Fruit fly (Drosophila melanogaster) whole organism, adult: ENCODE results near the gene CG32219.

Experiments used
- CG11617 ChIP-seq: fragments of 200-800 bp; sonication (Bioruptor generic); optimal IDR thresholded peaks from 2 replicates; lab custom pipeline; 2017; ENCODE audit warnings: mild to moderate bottlenecking, missing biosample characterization, missing genetic modification reagents, missing genetic modification characterization
- CG12768 ChIP-seq: fragments of 200-800 bp; sonication (Bioruptor generic); optimal IDR thresholded peaks from 2 replicates; lab custom pipeline; 2017; ENCODE audit warnings: missing biosample characterization, missing genetic modification characterization, mild to moderate bottlenecking, moderate library complexity, missing genetic modification reagents
- CG14711 ChIP-seq: fragments of 200-800 bp; sonication (Bioruptor generic); optimal IDR thresholded peaks from 2 replicates; lab custom pipeline; 2018; ENCODE audit warnings: missing biosample characterization, mild to moderate bottlenecking, missing genetic modification characterization, moderate library complexity
- CG1620 ChIP-seq: fragments of 200-800 bp; sonication (Bioruptor generic); optimal IDR thresholded peaks from 2 replicates; lab custom pipeline; 2016; ENCODE audit warnings: missing biosample characterization, missing genetic modification characterization
- CG33017 ChIP-seq: fragments of 200-800 bp; sonication (Bioruptor generic); optimal IDR thresholded peaks from 2 replicates; lab custom pipeline; 2018; ENCODE audit warnings: missing biosample characterization, mild to moderate bottlenecking, missing genetic modification characterization, moderate library complexity
- CG5204 ChIP-seq: fragments of 200-800 bp; sonication (Bioruptor generic); optimal IDR thresholded peaks from 2 replicates; lab custom pipeline; 2016; ENCODE audit warnings: missing biosample characterization, missing genetic modification characterization
- CG7045 ChIP-seq: fragments of 200-800 bp; sonication (Bioruptor generic); optimal IDR thresholded peaks from 2 replicates; lab custom pipeline; 2017; ENCODE audit warnings: missing biosample characterization, mild to moderate bottlenecking, missing genetic modification characterization
- CG7101 ChIP-seq: fragments of 200-800 bp; sonication (Bioruptor generic); optimal IDR thresholded peaks from 2 replicates; lab custom pipeline; 2018; ENCODE audit warnings: missing biosample characterization, mild to moderate bottlenecking, missing genetic modification characterization, moderate library complexity
- Clk ChIP-seq: fragments of 200-800 bp; sonication (Bioruptor generic); optimal IDR thresholded peaks from 2 replicates; lab custom pipeline; 2017; ENCODE audit warnings: missing biosample characterization, missing genetic modification characterization
- Crg-1 ChIP-seq: fragments of 200-800 bp; sonication (Bioruptor generic); optimal IDR thresholded peaks from 2 replicates; lab custom pipeline; 2016; ENCODE audit warnings: missing biosample characterization, missing genetic modification characterization
- Hr96 ChIP-seq: fragments of 200-800 bp; sonication (Bioruptor generic); optimal IDR thresholded peaks from 2 replicates; lab custom pipeline; 2016; ENCODE audit warnings: missing biosample characterization, missing genetic modification characterization
- Mnt ChIP-seq: fragments of 200-800 bp; sonication (Bioruptor generic); optimal IDR thresholded peaks from 2 replicates; lab custom pipeline; 2016; ENCODE audit warnings: missing biosample characterization, mild to moderate bottlenecking, missing genetic modification characterization
- bab1 ChIP-seq: fragments of 200-800 bp; sonication (Bioruptor generic); optimal IDR thresholded peaks from 3 replicates; lab custom pipeline; 2019; ENCODE audit warnings: missing biosample characterization, mild to moderate bottlenecking, missing genetic modification characterization, moderate library complexity
- cic ChIP-seq: fragments of 200-800 bp; sonication (Bioruptor generic); optimal IDR thresholded peaks from 2 replicates; lab custom pipeline; 2017; ENCODE audit warnings: missing biosample characterization, mild to moderate bottlenecking, missing genetic modification characterization, moderate library complexity
- cnc ChIP-seq, 2 experiments: fragments of >200 bp; optimal IDR thresholded peaks; 2 replicates each; lab custom pipeline; 2017
- kay ChIP-seq: fragments of 200-800 bp; sonication (Bioruptor generic); peaks from one replicate; lab custom pipeline; 2016; ENCODE audit warnings: missing biosample characterization, missing genetic modification characterization, borderline replicate concordance
- ovo ChIP-seq: fragments of 200-800 bp; sonication (Bioruptor generic); optimal IDR thresholded peaks from 2 replicates; lab custom pipeline; 2016; ENCODE audit warnings: missing biosample characterization, missing genetic modification characterization
- pad ChIP-seq: fragments of 200-800 bp; sonication (Bioruptor generic); optimal IDR thresholded peaks from 3 replicates; lab custom pipeline; 2017; ENCODE audit warnings: missing biosample characterization, missing genetic modification characterization, mild to moderate bottlenecking, moderate library complexity, missing genetic modification reagents
- tj ChIP-seq: fragments of 200-800 bp; sonication (Bioruptor generic); optimal IDR thresholded peaks from 3 replicates; lab custom pipeline; 2017; ENCODE audit warnings: missing biosample characterization, mild to moderate bottlenecking, missing genetic modification characterization, moderate library complexity
- toe ChIP-seq: fragments of 200-800 bp; sonication (Bioruptor generic); optimal IDR thresholded peaks from 2 replicates; lab custom pipeline; 2016; ENCODE audit warnings: missing biosample characterization, missing genetic modification characterization

Gene CG32219

DNA sequence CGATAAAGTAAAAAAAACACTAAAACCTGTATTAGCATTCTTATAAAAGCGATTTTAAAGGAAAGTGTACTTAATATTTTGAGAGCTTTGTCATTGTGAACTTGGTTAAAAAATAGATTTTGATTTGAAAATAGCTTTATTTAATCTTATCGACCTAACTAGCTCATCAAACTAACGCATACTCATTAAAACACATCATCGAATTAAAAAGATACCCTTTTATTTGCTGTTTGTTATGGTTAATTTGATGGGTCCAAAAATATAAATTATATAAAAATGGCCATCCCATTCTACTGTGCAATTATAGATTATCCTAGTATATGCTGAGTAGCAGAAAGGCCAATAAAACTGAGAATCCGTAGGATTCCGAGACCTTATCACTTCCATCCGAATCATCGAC is at the start of gene CG32219:
CG32219 (minus strand) TSS at position 101 of the 400 bp plus-strand sequence.
- TF ChIP-seq CG11617 (no peak), pad (GFP tag; lab: Kevin White, UChicago) (no peak), CG12768 (GFP tag; lab: Kevin White, UChicago) (no peak), Mnt (no peak), Crg-1 (GFP tag; lab: Kevin White, UChicago) (no peak), CG33017 (tag; lab: Kevin White, UChicago) (no peak), ovo (GFP tag; lab: Kevin White, UChicago) (no peak), cic (GFP tag; lab: Kevin White, UChicago) (no peak), cnc (optimal IDR thresholded peaks at IDR 0.05; lab: Kevin White, UChicago) (no peak), CG14711 (tag; lab: Kevin White, UChicago) (no peak), CG1620 (GFP tag; lab: Kevin White, UChicago) (no peak), CG7045 (GFP tag; lab: Kevin White, UChicago) (no peak), toe (GFP tag; lab: Kevin White, UChicago) (no peak)

DNA sequence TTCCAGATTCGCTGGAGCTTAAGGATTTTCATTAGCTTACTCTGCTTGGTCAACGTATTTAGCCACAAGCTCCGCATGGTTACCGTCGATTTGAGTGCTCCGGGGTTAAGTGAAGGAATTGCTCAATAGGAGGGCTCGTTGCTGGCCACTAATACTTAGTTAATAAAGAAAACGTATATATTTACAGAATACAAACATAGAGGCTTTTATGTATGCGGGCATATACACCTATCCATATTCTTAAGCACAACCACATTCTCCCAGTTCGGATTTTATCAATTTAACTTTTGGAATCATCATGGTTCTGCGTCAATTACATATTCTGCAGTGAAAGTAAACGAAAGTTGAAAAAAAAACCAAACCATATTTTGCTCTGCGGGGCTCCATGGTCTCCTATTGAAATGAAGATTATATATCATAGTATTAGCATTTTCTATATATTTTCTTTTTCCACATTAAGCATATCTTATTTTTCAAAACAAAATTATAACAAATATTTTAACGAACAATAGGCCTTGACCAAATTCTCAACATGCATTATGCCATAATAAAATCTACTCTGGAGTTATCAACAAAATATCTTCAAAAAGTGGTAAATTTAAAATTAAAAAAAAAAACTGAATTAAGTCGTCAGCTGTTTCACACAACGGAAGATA is 49.3 kb upstream of the CG32219 start, which contains the start of the genes Tom20 and Gabat:
Tom20 (plus strand) TSS at position 564 of the 656 bp plus-strand sequence.
Gabat (minus strand) TSS at position 606 of the 656 bp plus-strand sequence.
- TF ChIP-seq Clk (GFP tag; lab: Kevin White, UChicago) (no peak), CG5204 (GFP tag; lab: Kevin White, UChicago) (peak; percentile 33), kay (GFP tag; lab: Kevin White, UChicago) (no peak), tj (GFP tag; lab: Kevin White, UChicago) (no peak), CG12768 (GFP tag; lab: Kevin White, UChicago) (peak; percentile 45), CG7045 (GFP tag; lab: Kevin White, UChicago) (no peak)

DNA sequence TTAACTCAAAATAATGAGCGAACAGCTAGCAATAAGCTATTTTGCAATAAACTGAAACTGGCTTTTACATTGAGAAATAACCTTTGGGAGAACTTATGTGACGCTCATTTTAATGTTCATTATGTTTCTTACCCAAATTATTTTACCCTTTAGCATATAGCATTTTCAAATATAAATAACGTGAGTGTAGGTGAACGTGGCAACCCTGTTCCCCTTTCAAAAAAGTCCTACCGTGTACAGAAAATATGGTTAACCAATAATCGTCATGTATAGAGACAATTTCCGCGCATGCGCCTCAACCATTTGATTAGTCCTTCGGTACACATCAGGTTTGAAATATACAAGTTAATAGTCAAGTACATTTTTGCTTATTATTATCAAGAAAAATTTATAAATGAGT is 43.1 kb upstream of the CG32219 start:
- TF ChIP-seq CG14711 (tag; lab: Kevin White, UChicago) (peak; percentile 36), Crg-1 (GFP tag; lab: Kevin White, UChicago) (no peak), cnc (optimal IDR thresholded peaks at IDR 0.05; lab: Kevin White, UChicago) (no peak), CG5204 (GFP tag; lab: Kevin White, UChicago) (no peak), kay (GFP tag; lab: Kevin White, UChicago) (peak; percentile 40)

DNA sequence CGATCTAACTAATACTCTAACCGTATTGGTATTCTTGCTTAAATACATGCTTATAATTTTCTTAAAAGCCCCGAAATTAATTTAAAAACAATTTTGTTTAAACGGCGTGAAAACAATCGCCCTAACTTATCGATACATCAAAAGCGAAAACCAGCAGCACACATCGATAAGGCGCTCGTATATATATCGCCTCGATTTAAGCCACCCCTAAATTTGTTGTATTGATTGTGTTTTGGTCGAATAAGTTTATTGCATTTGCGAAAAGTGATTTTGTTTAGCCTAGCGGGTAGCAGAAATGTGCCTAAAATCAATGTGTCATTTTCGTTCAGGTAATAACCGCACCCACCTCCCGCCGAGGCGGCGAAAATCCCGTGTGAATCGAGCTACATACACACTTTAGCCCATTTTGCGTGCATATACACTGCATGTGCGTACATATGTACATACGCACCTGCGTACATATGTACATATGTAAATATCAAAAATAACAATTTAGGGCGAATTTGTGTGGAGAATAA is 40.8 kb upstream of the CG32219 start, which contains the start of the genes CG7646 and Nca:
CG7646 (plus strand) TSS at position 174 of the 518 bp plus-strand sequence.
Nca (plus strand) TSS at position 174 of the 518 bp plus-strand sequence.
- TF ChIP-seq pad (GFP tag; lab: Kevin White, UChicago) (no peak), cnc (optimal IDR thresholded peaks at IDR 0.05; lab: Kevin White, UChicago) (no peak), CG7101 (tag; lab: Kevin White, UChicago) (no peak), Clk (GFP tag; lab: Kevin White, UChicago) (no peak), CG7045 (GFP tag; lab: Kevin White, UChicago) (no peak), Crg-1 (GFP tag; lab: Kevin White, UChicago) (no peak), CG14711 (tag; lab: Kevin White, UChicago) (no peak), tj (GFP tag; lab: Kevin White, UChicago) (no peak), Mnt (peak; percentile 43), ovo (GFP tag; lab: Kevin White, UChicago) (no peak), toe (GFP tag; lab: Kevin White, UChicago) (peak; percentile 33), CG12768 (GFP tag; lab: Kevin White, UChicago) (no peak), CG33017 (tag; lab: Kevin White, UChicago) (no peak), cic (GFP tag; lab: Kevin White, UChicago) (no peak), Hr96 (GFP tag; lab: Kevin White, UChicago) (no peak), CG11617 (no peak), CG5204 (GFP tag; lab: Kevin White, UChicago) (no peak), bab1 (GFP tag; lab: Kevin White, UChicago) (no peak), kay (GFP tag; lab: Kevin White, UChicago) (peak; percentile 41), CG1620 (GFP tag; lab: Kevin White, UChicago) (no peak)

DNA sequence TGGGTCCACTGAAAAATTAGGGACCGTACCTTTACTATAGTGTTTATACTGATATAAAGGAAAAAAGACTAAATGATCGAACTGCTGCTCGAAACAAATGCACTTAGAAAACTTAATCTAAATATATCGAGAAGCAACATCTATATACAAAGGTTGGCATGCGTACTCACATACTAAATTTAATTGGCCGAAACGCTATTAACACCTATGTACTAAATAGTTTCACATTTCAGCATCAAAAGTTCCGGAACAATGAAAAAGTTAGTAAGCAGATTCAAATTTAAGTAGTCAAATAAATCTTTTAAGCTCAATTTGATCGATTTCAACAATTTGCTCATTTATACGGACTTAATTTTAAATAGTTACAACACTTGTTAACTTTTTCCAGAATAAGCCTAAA is 40.2 kb upstream of the CG32219 start, which contains the start of gene fln:
fln (minus strand) TSS at position 101 of the 400 bp plus-strand sequence.
- TF ChIP-seq CG14711 (tag; lab: Kevin White, UChicago) = no peak
- no peak for TF ChIP-seq CG5204 (GFP tag; lab: Kevin White, UChicago)
- TF ChIP-seq Hr96 (GFP tag; lab: Kevin White, UChicago) = no peak
- no peak for TF ChIP-seq CG7101 (tag; lab: Kevin White, UChicago)
- no peak for TF ChIP-seq Mnt
- no peak for TF ChIP-seq tj (GFP tag; lab: Kevin White, UChicago)
- no peak for TF ChIP-seq toe (GFP tag; lab: Kevin White, UChicago)
- no peak for TF ChIP-seq Clk (GFP tag; lab: Kevin White, UChicago)
- no peak for TF ChIP-seq pad (GFP tag; lab: Kevin White, UChicago)
- no peak for TF ChIP-seq kay (GFP tag; lab: Kevin White, UChicago)
- TF ChIP-seq CG7045 (GFP tag; lab: Kevin White, UChicago) = no peak
- no peak for TF ChIP-seq CG12768 (GFP tag; lab: Kevin White, UChicago)
- TF ChIP-seq cic (GFP tag; lab: Kevin White, UChicago) = no peak
- no peak for TF ChIP-seq Crg-1 (GFP tag; lab: Kevin White, UChicago)
